Worm (Caenorhabditis elegans): ENCODE results near the gene mogs-1.

DNA sequence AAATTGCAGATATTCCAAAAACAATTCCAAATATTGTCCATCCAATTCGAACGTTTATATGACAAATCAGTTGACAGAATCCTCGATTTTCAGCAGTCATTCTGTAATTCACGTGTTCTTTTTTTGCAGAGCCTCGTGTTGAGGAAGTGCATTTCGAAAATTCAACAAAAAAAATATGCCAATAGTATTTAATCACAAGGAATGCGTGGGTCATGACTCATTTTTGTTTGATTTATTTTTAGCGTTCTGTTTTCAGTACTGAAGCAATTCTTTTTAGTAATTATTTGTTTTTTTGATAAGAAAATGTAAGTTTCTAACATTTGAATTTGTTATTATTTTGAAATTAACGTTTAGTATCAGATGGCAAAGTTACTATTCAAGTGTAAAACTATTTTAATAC, 9.2 kb upstream of the mogs-1 start, which contains the start of gene hrg-4:
- no peak for TF ChIP-seq ama-1 (optimal IDR thresholded peaks at IDR 0.05)
- TF ChIP-seq dmd-4 (tag; optimal IDR thresholded peaks at IDR 0.05) = no peak
- no peak for TF ChIP-seq nhr-237 (tag; optimal IDR thresholded peaks at IDR 0.05)
- no peak for TF ChIP-seq nhr-11 (tag; optimal IDR thresholded peaks at IDR 0.05)
- no peak for TF ChIP-seq ZK546.5 (tag; optimal IDR thresholded peaks at IDR 0.05)
- TF ChIP-seq nhr-77 (tag; optimal IDR thresholded peaks at IDR 0.05) = no peak
- no peak for TF ChIP-seq mab-5 (tag; optimal IDR thresholded peaks at IDR 0.05)
- TF ChIP-seq peb-1 (tag; optimal IDR thresholded peaks at IDR 0.05) = no peak
- TF ChIP-seq F13H6.1 (tag; optimal IDR thresholded peaks at IDR 0.05) = no peak
- no peak for TF ChIP-seq ceh-82 (tag; optimal IDR thresholded peaks at IDR 0.05)
- no peak for TF ChIP-seq unc-62 (GFP tag; optimal IDR thresholded peaks at IDR 0.05)
- no peak for TF ChIP-seq elt-3 (tag; optimal IDR thresholded peaks at IDR 0.05)
